Worm (Caenorhabditis elegans): Measurements from ENCODE around the gene ZK177.12.
A peak's percentile ranks its signal among the peaks of the same experiment; 100 is the strongest.

ZK177.12 gene

DNA sequence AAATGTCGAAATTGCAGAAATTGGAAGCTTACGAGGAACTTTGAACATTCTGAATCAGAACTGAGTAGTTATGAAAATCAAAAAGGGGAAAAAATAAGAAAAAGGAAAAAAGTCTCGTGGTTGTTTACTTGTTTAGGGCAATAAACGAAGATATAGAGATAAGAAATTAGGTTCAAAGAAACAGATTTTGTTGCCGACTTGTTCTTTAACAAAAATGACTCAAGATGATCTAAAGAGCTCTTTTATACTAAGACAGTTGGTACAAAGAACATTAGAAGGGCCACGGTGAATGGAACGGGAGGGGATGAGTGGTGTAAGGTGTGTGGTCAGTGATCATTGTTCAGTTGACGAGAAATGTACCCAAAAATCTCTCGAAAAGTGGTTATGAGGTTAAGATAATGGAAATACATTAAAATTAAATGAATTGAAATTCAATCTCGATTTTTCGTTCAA, 26.0 kb downstream of the ZK177.12 start, which contains the start of gene acdh-2:
Gene acdh-2 (minus strand): TSS at position 51 of the 453 bp plus-strand sequence.
- TF ChIP-seq nhr-25 (tag; optimal IDR thresholded peaks at IDR 0.05) (no peak), lin-39 (tag; optimal IDR thresholded peaks at IDR 0.05) (no peak), crh-2 (tag; optimal IDR thresholded peaks at IDR 0.05) (no peak), ama-1 (optimal IDR thresholded peaks at IDR 0.05) (no peak), snpc-4 (tag; optimal IDR thresholded peaks at IDR 0.05) (no peak), ceh-16 (tag; optimal IDR thresholded peaks at IDR 0.05) (no peak)

DNA sequence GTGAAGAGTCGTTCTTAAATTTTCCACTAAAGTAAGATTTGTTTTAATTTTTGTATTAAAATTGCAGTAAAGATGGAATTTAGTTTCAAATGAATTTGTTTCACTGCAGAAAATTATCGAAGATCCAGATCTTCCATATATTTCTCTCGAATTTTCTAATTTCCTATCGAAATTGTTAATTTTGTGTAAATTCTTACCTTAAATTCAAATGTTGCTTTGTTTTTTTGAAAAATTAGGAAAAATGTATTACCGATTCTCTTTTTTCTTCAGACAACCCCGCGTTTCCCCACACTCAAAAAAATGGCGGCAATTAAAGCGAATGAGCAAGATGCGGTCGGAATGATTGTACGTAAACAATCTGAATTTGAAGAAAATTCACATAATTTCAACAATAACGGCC, 28.2 kb downstream of the ZK177.12 start, which contains the start of gene C17C3.6:
Gene C17C3.6 (plus strand): TSS at position 301 of the 400 bp plus-strand sequence.
- TF ChIP-seq ztf-11 (tag; optimal IDR thresholded peaks at IDR 0.05) = no peak
- TF ChIP-seq mdl-1 (tag; optimal IDR thresholded peaks at IDR 0.05) = no peak
- no peak for TF ChIP-seq nhr-77 (tag; optimal IDR thresholded peaks at IDR 0.05)
- TF ChIP-seq lin-13 (GFP tag; optimal IDR thresholded peaks at IDR 0.05) = no peak
- TF ChIP-seq sem-4 (tag; optimal IDR thresholded peaks at IDR 0.05) = no peak
- no peak for TF ChIP-seq crh-2 (tag; optimal IDR thresholded peaks at IDR 0.05)
- TF ChIP-seq lin-11 (tag; optimal IDR thresholded peaks at IDR 0.05) = no peak
- TF ChIP-seq fos-1 (tag; optimal IDR thresholded peaks at IDR 0.05) = no peak
- no peak for TF ChIP-seq lin-39 (tag; optimal IDR thresholded peaks at IDR 0.05)
- TF ChIP-seq gmeb-1 (tag; optimal IDR thresholded peaks at IDR 0.05) = no peak
- TF ChIP-seq elt-3 (tag; optimal IDR thresholded peaks at IDR 0.05) = no peak
- TF ChIP-seq ceh-16 (tag; optimal IDR thresholded peaks at IDR 0.05) = no peak
- TF ChIP-seq ztf-4 (tag; optimal IDR thresholded peaks at IDR 0.05) = no peak

DNA sequence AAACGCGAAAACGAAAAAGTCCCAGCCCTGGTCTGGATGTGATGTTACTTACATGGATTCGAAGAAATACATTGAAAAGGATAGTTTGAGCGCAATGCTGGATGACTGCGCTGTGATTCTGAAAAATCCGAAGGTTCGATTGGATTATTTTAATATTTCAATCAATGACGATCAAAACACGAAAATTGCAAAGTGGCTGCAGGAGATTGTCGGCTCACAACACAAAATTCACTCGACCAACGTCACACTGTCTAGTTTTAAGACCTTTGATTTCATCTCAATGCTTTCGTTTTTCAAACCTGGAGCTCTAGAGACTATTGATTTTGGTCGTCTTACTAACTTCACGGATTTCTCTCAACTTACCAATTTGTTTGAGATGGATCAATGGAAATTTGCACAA, 30.0 kb downstream of the ZK177.12 start, which contains the start of gene C17C3.5:
Gene C17C3.5 (plus strand): TSS at position 301 of the 400 bp plus-strand sequence.
- no peak for TF ChIP-seq sem-4 (tag; optimal IDR thresholded peaks at IDR 0.05)
- TF ChIP-seq aly-2 (tag; optimal IDR thresholded peaks at IDR 0.05) = no peak
- TF ChIP-seq ztf-11 (tag; optimal IDR thresholded peaks at IDR 0.05) = no peak
- TF ChIP-seq nhr-23 (tag; optimal IDR thresholded peaks at IDR 0.05) = no peak
- no peak for TF ChIP-seq Y55F3AM.14 (GFP tag; optimal IDR thresholded peaks at IDR 0.05)

DNA sequence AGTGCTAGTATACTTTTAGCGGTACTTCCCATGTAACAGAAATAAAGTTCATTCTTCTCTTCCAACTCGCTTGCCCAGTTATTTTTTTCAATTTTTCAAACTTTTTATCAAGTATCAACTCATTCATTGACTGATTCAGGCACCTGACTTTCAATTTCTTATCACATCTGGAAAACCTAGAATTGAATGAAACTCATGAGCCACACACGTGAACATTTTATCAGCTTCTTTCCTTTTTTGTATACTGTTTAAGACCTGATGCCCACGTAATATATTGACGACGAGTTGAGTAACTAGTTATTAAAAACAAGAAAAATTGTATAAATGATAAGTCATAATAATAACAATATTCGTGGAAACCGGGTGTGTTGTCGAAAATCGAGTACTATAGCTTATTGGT, 32.0 kb downstream of the ZK177.12 start:
- TF ChIP-seq ztf-1 (GFP tag; conservative IDR thresholded peaks at IDR 0.05) (no peak), sma-9 (GFP tag; optimal IDR thresholded peaks at IDR 0.05) (peak; percentile 59), sma-9 (tag; optimal IDR thresholded peaks at IDR 0.05) (no peak), fos-1 (tag; optimal IDR thresholded peaks at IDR 0.05) (peak; percentile 64), mbf-1 (tag; optimal IDR thresholded peaks at IDR 0.05) (no peak), crh-2 (tag; optimal IDR thresholded peaks at IDR 0.05) (peak; percentile 19)

DNA sequence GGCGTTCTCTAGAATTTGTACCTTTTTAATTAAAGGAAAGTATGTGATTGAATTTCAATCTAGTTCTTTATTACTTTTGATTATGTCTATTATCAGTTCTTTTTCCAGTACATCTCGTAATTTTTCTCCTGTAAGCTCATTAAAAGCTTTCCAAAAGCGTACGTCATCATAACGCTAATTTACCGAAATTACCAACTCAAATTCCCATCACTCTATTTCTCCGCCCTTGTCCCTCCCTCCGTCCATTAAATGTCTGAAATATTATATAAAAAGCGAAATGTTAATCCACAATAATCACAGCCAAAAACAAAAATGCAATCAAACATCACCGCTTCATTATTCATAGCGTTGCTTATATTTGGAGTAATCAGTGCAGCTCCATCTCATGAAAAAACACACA, 32.8 kb downstream of the ZK177.12 start, which contains the start of gene ins-12:
Gene ins-12 (plus strand): TSS at position 301 of the 400 bp plus-strand sequence.
- TF ChIP-seq lin-39 (tag; optimal IDR thresholded peaks at IDR 0.05) = no peak
- no peak for TF ChIP-seq unc-39 (tag; optimal IDR thresholded peaks at IDR 0.05)
- no peak for TF ChIP-seq mbf-1 (tag; optimal IDR thresholded peaks at IDR 0.05)
- TF ChIP-seq ceh-16 (tag; optimal IDR thresholded peaks at IDR 0.05) = no peak
- TF ChIP-seq gmeb-1 (tag; optimal IDR thresholded peaks at IDR 0.05) = no peak
- TF ChIP-seq aly-2 (tag; optimal IDR thresholded peaks at IDR 0.05) = no peak
- TF ChIP-seq lin-11 (tag; optimal IDR thresholded peaks at IDR 0.05) = no peak
- TF ChIP-seq dmd-4 (tag; optimal IDR thresholded peaks at IDR 0.05) = no peak
- no peak for TF ChIP-seq lsy-2 (tag; optimal IDR thresholded peaks at IDR 0.05)
- no peak for TF ChIP-seq alr-1 (tag; optimal IDR thresholded peaks at IDR 0.05)
- no peak for TF ChIP-seq ama-1 (optimal IDR thresholded peaks at IDR 0.05)
- no peak for TF ChIP-seq nhr-25 (tag; optimal IDR thresholded peaks at IDR 0.05)
- no peak for TF ChIP-seq sem-4 (tag; optimal IDR thresholded peaks at IDR 0.05)
- no peak for TF ChIP-seq elt-1 (tag; optimal IDR thresholded peaks at IDR 0.05)

DNA sequence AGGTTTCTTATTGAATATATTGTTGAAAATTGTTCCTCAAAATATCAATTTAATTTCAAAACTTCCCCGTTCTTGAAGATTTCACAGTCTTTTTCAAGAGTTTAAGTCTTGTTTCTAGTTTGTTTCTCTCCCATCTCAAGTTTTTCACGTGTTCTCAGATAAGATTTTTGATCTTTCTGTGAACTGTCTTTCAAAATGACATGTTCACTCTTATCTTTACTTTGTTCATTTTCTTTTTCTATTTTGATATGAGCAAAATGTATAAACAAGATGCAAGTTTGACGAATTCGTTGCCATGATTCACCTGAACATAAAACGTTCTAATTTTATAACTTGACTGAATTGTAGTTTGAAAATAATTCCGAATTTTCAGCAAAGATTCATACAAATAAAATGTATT, 33.3 kb downstream of the ZK177.12 start:
- TF ChIP-seq C34F6.9 (tag; optimal IDR thresholded peaks at IDR 0.05) (no peak), gmeb-1 (tag; optimal IDR thresholded peaks at IDR 0.05) (no peak), nhr-12 (tag; optimal IDR thresholded peaks at IDR 0.05) (no peak), nhr-129 (tag; optimal IDR thresholded peaks at IDR 0.05) (no peak), sma-3 (GFP tag; optimal IDR thresholded peaks at IDR 0.05) (no peak)

All from whole organism, L2 larva.